Worm (Caenorhabditis elegans): ENCODE measurements around the gene mdt-19.
A peak's percentile ranks its signal among the peaks of the same experiment; 100 is the strongest.
"Not testable (repeated sequence)": the region's sequence is repeated elsewhere in the genome, so short reads cannot be mapped to it uniquely, and the experiment has no call there.

mdt-19 gene

ce11 chrIII:2561410-2561809 lies 36.4 kb upstream of the mdt-19 start, which contains the start of gene nhr-239:
Gene nhr-239 (plus strand): TSS chrIII:2561710.
- TF ChIP-seq pat-9 (tag; optimal IDR thresholded peaks at IDR 0.05), result no peak
- TF ChIP-seq pha-4 (tag; optimal IDR thresholded peaks at IDR 0.05), result no peak
- no peak for TF ChIP-seq nhr-11 (tag; optimal IDR thresholded peaks at IDR 0.05)
- no peak for TF ChIP-seq C08G9.2 (tag; optimal IDR thresholded peaks at IDR 0.05)
- TF ChIP-seq odd-2 (tag; optimal IDR thresholded peaks at IDR 0.05), result no peak
- no peak for TF ChIP-seq ceh-18 (tag; optimal IDR thresholded peaks at IDR 0.05)
- no peak for TF ChIP-seq mec-3 (tag; optimal IDR thresholded peaks at IDR 0.05; ENCODE audit: borderline replicate concordance)
- no peak for TF ChIP-seq ceh-48 (tag; optimal IDR thresholded peaks at IDR 0.05)
- TF ChIP-seq pqm-1 (tag; optimal IDR thresholded peaks at IDR 0.05), result no peak
- no peak for TF ChIP-seq pax-1 (tag; optimal IDR thresholded peaks at IDR 0.05)
- no peak for TF ChIP-seq nfya-1 (tag; optimal IDR thresholded peaks at IDR 0.05)
- no peak for TF ChIP-seq gmeb-2 (tag; optimal IDR thresholded peaks at IDR 0.05)
- no peak for TF ChIP-seq pros-1 (tag; optimal IDR thresholded peaks at IDR 0.05)

- TF ChIP-seq ztf-16 (tag; optimal IDR thresholded peaks at IDR 0.05), result no peak
- TF ChIP-seq odd-2 (tag; optimal IDR thresholded peaks at IDR 0.05), result no peak
These were observed 34.7 kb upstream of the mdt-19 start for ce11 chrIII:2563033-2563656.

- not testable (repeated sequence) for TF ChIP-seq T23F11.4 (GFP tag; optimal IDR thresholded peaks at IDR 0.05); fkh-10 (GFP tag; optimal IDR thresholded peaks at IDR 0.05); tbx-2 (tag; optimal IDR thresholded peaks at IDR 0.05)
These were observed 34.0 kb upstream of the mdt-19 start, which contains the start of gene Y54F10AM.11 for ce11 chrIII:2563883-2564282. Gene Y54F10AM.11 (minus strand): TSS chrIII:2563983.

- TF ChIP-seq pax-1 (tag; optimal IDR thresholded peaks at IDR 0.05) (no peak), ets-4 (tag; optimal IDR thresholded peaks at IDR 0.05) (no peak), hlh-13 (GFP tag; optimal IDR thresholded peaks at IDR 0.05) (no peak), tbx-7 (tag; optimal IDR thresholded peaks at IDR 0.05) (no peak), elt-2 (tag; optimal IDR thresholded peaks at IDR 0.05) (no peak), fkh-6 (tag; optimal IDR thresholded peaks at IDR 0.05) (no peak), ceh-14 (tag; optimal IDR thresholded peaks at IDR 0.05) (no peak), eyg-1 (tag; optimal IDR thresholded peaks at IDR 0.05) (no peak), ceh-18 (tag; optimal IDR thresholded peaks at IDR 0.05) (no peak), sox-2 (GFP tag; IDR thresholded peaks at IDR 0.05) (no peak), F13H6.1 (tag; optimal IDR thresholded peaks at IDR 0.05) (no peak), ztf-16 (tag; optimal IDR thresholded peaks at IDR 0.05) (no peak), unc-86 (tag; optimal IDR thresholded peaks at IDR 0.05) (no peak), gmeb-2 (tag; optimal IDR thresholded peaks at IDR 0.05) (no peak), ceh-2 (tag; optimal IDR thresholded peaks at IDR 0.05) (no peak), pqm-1 (tag; optimal IDR thresholded peaks at IDR 0.05) (no peak)
These were observed 26.4 kb upstream of the mdt-19 start, which contains the start of gene Y54F10AR.2 for ce11 chrIII:2571447-2571846. Gene Y54F10AR.2 (minus strand): TSS chrIII:2571547.

DNA sequence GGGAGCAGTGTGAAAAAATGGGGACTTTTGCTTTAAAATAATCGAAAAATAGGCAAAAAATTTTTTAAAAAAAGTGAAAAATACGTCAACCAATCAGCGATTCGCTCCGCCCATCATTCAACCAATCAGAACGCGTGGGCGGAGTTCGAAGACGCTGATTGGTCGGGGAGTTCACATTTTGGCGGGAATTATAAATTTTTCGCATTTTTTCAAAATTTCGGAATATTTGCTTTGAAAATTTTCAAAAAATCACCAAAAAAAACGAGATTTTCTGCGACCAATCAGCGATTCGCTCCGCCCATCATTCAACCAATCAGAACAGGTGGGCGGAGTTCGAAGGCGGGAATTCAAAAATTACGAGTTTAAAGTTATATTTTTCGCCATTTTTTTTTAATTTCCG lies 25.4 kb upstream of the mdt-19 start:
- no peak for TF ChIP-seq F13H6.1 (tag; optimal IDR thresholded peaks at IDR 0.05)
- no peak for TF ChIP-seq hlh-6 (tag; optimal IDR thresholded peaks at IDR 0.05)
- TF ChIP-seq nfya-1 (tag; optimal IDR thresholded peaks at IDR 0.05), result peak; percentile 75
- no peak for TF ChIP-seq ceh-30 (tag; optimal IDR thresholded peaks at IDR 0.05)

ce11 chrIII:2575635-2576164 lies 22.2 kb upstream of the mdt-19 start, which contains the start of gene Y54F10AR.1:
Gene Y54F10AR.1 (minus strand): TSS chrIII:2575685.
- TF ChIP-seq fax-1 (tag; optimal IDR thresholded peaks at IDR 0.05) (no peak), eyg-1 (tag; optimal IDR thresholded peaks at IDR 0.05) (no peak), ceh-18 (tag; optimal IDR thresholded peaks at IDR 0.05) (no peak), nhr-11 (tag; optimal IDR thresholded peaks at IDR 0.05) (no peak), hlh-8 (tag; optimal IDR thresholded peaks at IDR 0.05) (no peak), tbx-7 (tag; optimal IDR thresholded peaks at IDR 0.05) (no peak), ztf-16 (tag; optimal IDR thresholded peaks at IDR 0.05) (no peak), pha-4 (tag; optimal IDR thresholded peaks at IDR 0.05) (no peak), ceh-34 (tag; optimal IDR thresholded peaks at IDR 0.05) (no peak), ceh-6 (GFP tag; optimal IDR thresholded peaks at IDR 0.05) (no peak), C08G9.2 (tag; optimal IDR thresholded peaks at IDR 0.05) (no peak), hlh-15 (tag; optimal IDR thresholded peaks at IDR 0.05) (no peak), ceh-24 (tag; optimal IDR thresholded peaks at IDR 0.05) (no peak)

Data from whole organism, late embryonic.